Worm (Caenorhabditis elegans): ENCODE measurements around the gene C34E10.12.

- TF ChIP-seq lin-13 (GFP tag; optimal IDR thresholded peaks at IDR 0.05) (no peak), snpc-4 (tag; optimal IDR thresholded peaks at IDR 0.05) (no peak)
Measured at ce11 chrIII:5199577-5199976, 28.1 kb downstream of the C34E10.12 start, which contains the start of gene emb-8.
